Worm (Caenorhabditis elegans): ENCODE measurements around the gene ugt-51.

ugt-51 gene

DNA sequence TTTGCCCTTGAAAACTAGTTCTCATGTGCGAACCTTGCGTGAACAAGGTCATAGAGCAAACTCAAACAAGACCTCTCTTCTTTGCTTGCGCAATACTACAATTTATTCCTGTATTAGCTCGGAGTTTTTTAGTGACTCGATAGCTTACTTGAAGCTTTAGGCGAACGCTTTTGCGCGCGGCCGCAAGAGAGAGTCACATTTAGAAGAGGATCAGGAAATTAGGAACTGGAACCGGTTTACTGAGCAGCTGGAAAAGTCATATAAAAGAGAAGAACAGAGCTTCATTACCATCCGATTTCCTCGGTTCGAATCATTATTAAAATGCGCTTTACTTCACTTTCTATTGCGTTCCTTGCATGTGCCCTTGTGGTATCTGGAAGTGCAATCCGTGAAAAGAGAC lies 18.8 kb downstream of the ugt-51 start, which contains the start of gene abu-15:
Gene abu-15, plus strand, starts transcription at position 301 of the 400 bp plus-strand sequence.
- TF ChIP-seq unc-62 (GFP tag; optimal IDR thresholded peaks at IDR 0.05), result no peak

ce11 chrV:5157660-5158059 lies 19.4 kb downstream of the ugt-51 start, which contains the start of gene srx-39:
TSS of gene srx-39 (minus strand) at chrV:5157760.
- TF ChIP-seq unc-62 (GFP tag; optimal IDR thresholded peaks at IDR 0.05), result no peak

ce11 chrV:5155516-5155915 lies 21.6 kb downstream of the ugt-51 start, which contains the start of gene srx-38:
TSS of gene srx-38 (minus strand) at chrV:5155616.
- no peak for TF ChIP-seq unc-62 (GFP tag; optimal IDR thresholded peaks at IDR 0.05)

DNA sequence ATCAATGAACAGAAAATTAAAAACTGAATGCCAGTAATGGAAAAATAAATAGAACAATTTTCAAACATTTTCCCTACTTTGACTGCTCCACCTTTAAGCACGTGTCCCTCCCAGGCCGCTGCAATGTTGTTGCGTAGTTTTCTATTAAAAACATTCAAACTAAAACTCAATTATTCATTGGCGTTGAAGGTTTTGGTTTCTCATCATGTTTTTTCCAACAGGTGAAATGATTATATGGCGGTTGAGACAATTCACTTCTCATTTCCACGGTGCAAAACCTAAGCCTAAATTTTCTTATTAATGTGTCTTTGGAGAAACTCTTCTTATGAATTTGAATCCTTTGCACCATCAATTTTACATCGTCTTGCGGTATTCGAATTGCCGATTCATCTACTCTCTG lies 26.2 kb downstream of the ugt-51 start, which contains the start of gene srh-130:
Gene srh-130, plus strand, starts transcription at position 301 of the 400 bp plus-strand sequence.
- TF ChIP-seq unc-62 (GFP tag; optimal IDR thresholded peaks at IDR 0.05), result no peak

- no peak for TF ChIP-seq unc-62 (GFP tag; optimal IDR thresholded peaks at IDR 0.05)
Observed at ce11 chrV:5146394-5146793, 30.7 kb downstream of the ugt-51 start, which contains the start of gene F14F9.6. TSS of gene F14F9.6 (minus strand) at chrV:5146494.

DNA sequence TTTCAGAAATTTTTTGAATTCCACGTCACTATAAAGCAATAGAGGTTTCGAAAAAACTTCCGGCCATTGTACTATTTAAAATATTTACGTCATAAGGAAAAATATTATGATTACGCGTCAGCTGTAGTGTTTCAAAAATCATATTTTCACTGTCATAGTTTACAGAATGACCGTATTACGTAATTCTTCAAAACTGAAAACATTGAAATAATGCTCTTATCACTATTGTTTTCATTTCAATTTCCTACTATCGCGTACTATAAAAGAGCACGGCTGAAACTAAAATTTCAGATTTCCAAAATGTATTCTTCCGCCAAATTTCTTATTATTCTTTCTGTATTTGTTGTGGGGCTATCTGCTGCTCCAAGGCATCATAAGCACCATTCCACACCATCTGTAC lies 32.6 kb downstream of the ugt-51 start, which contains the start of gene F14F9.2:
Gene F14F9.2, plus strand, starts transcription at position 301 of the 400 bp plus-strand sequence.
- no peak for TF ChIP-seq unc-62 (GFP tag; optimal IDR thresholded peaks at IDR 0.05)

- no peak for TF ChIP-seq unc-62 (GFP tag; optimal IDR thresholded peaks at IDR 0.05)
Observed at ce11 chrV:5143785-5144184, 33.3 kb downstream of the ugt-51 start, which contains the start of gene srh-129. TSS of gene srh-129 (minus strand) at chrV:5143885.

- TF ChIP-seq unc-62 (GFP tag; optimal IDR thresholded peaks at IDR 0.05), result no peak
Observed at ce11 chrV:5137919-5138318, 39.2 kb downstream of the ugt-51 start, which contains the start of gene F14F9.3. TSS of gene F14F9.3 (plus strand) at chrV:5138219.

DNA sequence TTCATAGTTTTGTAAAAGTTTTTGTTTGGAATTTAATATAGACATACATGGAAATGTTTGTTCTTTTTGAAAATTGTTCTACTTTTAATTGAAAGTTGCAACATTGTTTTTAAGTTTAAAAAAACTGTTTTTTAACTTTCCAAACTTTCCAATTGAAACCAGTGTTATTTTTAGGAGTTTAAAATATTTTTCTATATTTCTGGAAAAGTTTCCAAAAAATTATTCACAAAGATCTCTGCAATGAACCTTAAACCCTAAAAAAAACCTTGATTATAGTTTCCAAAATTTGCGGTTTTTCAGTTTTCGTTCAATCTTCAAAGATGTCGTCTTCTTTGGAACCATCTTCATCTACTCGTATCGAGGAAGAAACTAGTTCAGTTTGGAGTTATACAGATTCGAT lies 44.7 kb downstream of the ugt-51 start, which contains the start of gene F14F9.4:
Gene F14F9.4, plus strand, starts transcription at position 301 of the 400 bp plus-strand sequence.
- TF ChIP-seq unc-62 (GFP tag; optimal IDR thresholded peaks at IDR 0.05), result no peak

- no peak for TF ChIP-seq unc-62 (GFP tag; optimal IDR thresholded peaks at IDR 0.05)
Observed at ce11 chrV:5131380-5131779, 45.7 kb downstream of the ugt-51 start.

ce11 chrV:5130018-5130417 lies 47.1 kb downstream of the ugt-51 start, which contains the start of gene F14F9.8:
TSS of gene F14F9.8 (plus strand) at chrV:5130318.
- TF ChIP-seq unc-62 (GFP tag; optimal IDR thresholded peaks at IDR 0.05), result no peak

DNA sequence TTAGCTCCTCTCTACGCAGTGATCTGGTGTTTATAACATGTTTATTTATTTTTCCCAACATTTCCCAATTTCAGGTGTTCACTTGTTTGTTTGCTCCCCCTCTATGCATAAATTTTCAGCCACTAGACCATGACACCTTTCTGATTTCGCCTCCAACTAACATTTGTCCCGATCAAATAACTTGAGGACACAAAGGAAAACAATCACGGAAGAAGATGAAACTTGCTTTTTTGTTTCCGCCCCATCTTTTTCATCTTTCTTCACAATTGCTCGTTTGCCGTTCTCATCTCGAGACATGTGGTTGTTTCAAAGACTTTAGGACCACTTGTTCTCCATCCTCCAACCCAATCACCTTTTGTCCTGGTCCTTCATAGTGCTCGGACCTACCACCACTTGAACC lies 50.3 kb downstream of the ugt-51 start, which contains the start of gene F14F9.5:
Gene F14F9.5, plus strand, starts transcription at position 301 of the 400 bp plus-strand sequence.
- TF ChIP-seq unc-62 (GFP tag; optimal IDR thresholded peaks at IDR 0.05), result no peak
